Worm (Caenorhabditis elegans): ENCODE measurements around the gene gst-12.

- no peak for TF ChIP-seq W03F9.2 (tag; optimal IDR thresholded peaks at IDR 0.05)
- TF ChIP-seq dao-5 (tag; optimal IDR thresholded peaks at IDR 0.05), result no peak
Measured at ce11 chrII:13595279-13595678, 22.6 kb downstream of the gst-12 start.
